Worm (Caenorhabditis elegans) whole organism, midembryonic: Measurements from ENCODE around the gene fbxb-26.

Source experiments
- T22C8.4 ChIP-seq: fragments of 200-800 bp; sonication (Bioruptor generic); IDR thresholded peaks from 2 replicates; pipeline ENCODE4 v1.3.6; 2022; ENCODE audit warnings: missing genetic modification characterization, missing compliant biosample characterization
- cog-1 ChIP-seq: sonication (generic microtip); optimal IDR thresholded peaks from 2 replicates; lab custom pipeline; 2016; ENCODE audit warnings: missing genetic modification characterization, missing compliant biosample characterization
- flt-1 ChIP-seq: fragments of 200-800 bp; sonication (Bioruptor generic); IDR thresholded peaks from 2 replicates; pipeline ENCODE4 v1.3.6; 2022; ENCODE audit warnings: missing genetic modification characterization, missing compliant biosample characterization
- klf-2 ChIP-seq: fragments of 200-800 bp; sonication (Bioruptor generic); conservative IDR thresholded peaks from 2 replicates; pipeline ENCODE4 v1.3.6; 2022; ENCODE audit warnings: missing genetic modification reagents, missing genetic modification characterization, missing compliant biosample characterization
- med-1 ChIP-seq: sonication (generic microtip); optimal IDR thresholded peaks from 2 replicates; lab custom pipeline; 2017; ENCODE audit warnings: missing genetic modification characterization, mild to moderate bottlenecking, missing compliant biosample characterization, antibody characterized with exemption, missing genetic modification reagents; ENCODE audit not compliant: insufficient read depth
- ref-1 ChIP-seq: fragments of 200-800 bp; sonication (Bioruptor generic); conservative IDR thresholded peaks from 2 replicates; pipeline ENCODE4 v1.3.6; 2022; ENCODE audit warnings: missing genetic modification reagents, missing genetic modification characterization, missing compliant biosample characterization
- tab-1 ChIP-seq: fragments of 200-800 bp; sonication (Bioruptor generic); IDR thresholded peaks from 2 replicates; pipeline ENCODE4 v1.3.6; 2022; ENCODE audit warnings: missing genetic modification characterization, missing compliant biosample characterization
- ztf-23 ChIP-seq: fragments of 200-800 bp; sonication (Bioruptor generic); IDR thresholded peaks from 2 replicates; pipeline ENCODE4 v1.3.6; 2022; ENCODE audit warnings: missing genetic modification reagents, missing genetic modification characterization, missing compliant biosample characterization

DNA sequence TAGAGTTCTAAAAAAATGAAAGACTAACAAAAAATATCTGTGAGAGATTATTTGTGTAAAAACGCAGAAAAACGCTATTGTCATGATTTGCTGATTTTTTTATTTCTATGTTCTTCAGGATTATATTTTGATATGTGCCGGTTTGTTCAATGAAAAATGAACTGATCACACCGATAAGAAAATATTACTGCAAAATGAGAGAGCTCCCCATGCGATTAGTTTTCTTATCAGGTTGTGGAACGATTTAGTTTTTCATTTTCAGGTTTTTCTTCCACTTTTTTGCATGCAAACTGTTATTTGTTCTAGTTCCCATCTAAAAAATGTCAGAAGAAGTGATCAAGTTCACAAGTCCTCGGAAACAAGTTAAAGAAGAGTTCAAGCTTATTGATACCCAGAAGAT is 45.9 kb downstream of the fbxb-26 start, which contains the start of gene btb-9:
- TF ChIP-seq flt-1 (GFP tag; lab: Robert Waterston, UW) (no peak), ztf-23 (GFP tag; lab: Robert Waterston, UW) (no peak), klf-2 (GFP tag; lab: Robert Waterston, UW) (no peak), med-1 (GFP tag; lab: Kevin White, UChicago) (no peak), tab-1 (GFP tag; lab: Robert Waterston, UW) (no peak), T22C8.4 (no peak), cog-1 (no peak), ref-1 (GFP tag; lab: Robert Waterston, UW) (no peak)
